Worm (Caenorhabditis elegans): ENCODE measurements around the gene cat-4.

ce11 chrV:10598670-10599154 lies 34.0 kb downstream of the cat-4 start, which contains the start of gene scpl-4:
- no peak for TF ChIP-seq ama-1 (optimal IDR thresholded peaks at IDR 0.05)
- no peak for TF ChIP-seq ceh-13 (GFP tag; optimal IDR thresholded peaks at IDR 0.05)
- TF ChIP-seq B0310.2 (tag; optimal IDR thresholded peaks at IDR 0.05), result no peak
- no peak for TF ChIP-seq pes-1 (GFP tag; IDR thresholded peaks at IDR 0.05)
- no peak for TF ChIP-seq sea-1 (GFP tag; conservative IDR thresholded peaks at IDR 0.05)
- no peak for TF ChIP-seq tbx-11 (GFP tag; IDR thresholded peaks at IDR 0.05)
- no peak for TF ChIP-seq ets-7 (tag; optimal IDR thresholded peaks at IDR 0.05)
- TF ChIP-seq hmg-4 (GFP tag; optimal IDR thresholded peaks at IDR 0.05), result no peak
- no peak for TF ChIP-seq aly-1 (tag; optimal IDR thresholded peaks at IDR 0.05)
- no peak for TF ChIP-seq tra-4 (tag; optimal IDR thresholded peaks at IDR 0.05)

All from whole organism, early embryonic.